Worm (Caenorhabditis elegans) whole organism, late embryonic: ENCODE measurements around the gene djr-1.1.

Experiments
- ceh-14 ChIP-seq: sonication (generic microtip); optimal IDR thresholded peaks from 2 replicates; lab custom pipeline; 2016; ENCODE audit warnings: missing genotype, missing genetic modification characterization, missing compliant biosample characterization
- ets-4 ChIP-seq: sonication (generic microtip); optimal IDR thresholded peaks from 2 replicates; lab custom pipeline; 2016; ENCODE audit warnings: missing genetic modification characterization, missing compliant biosample characterization
- eyg-1 ChIP-seq: sonication (generic microtip); optimal IDR thresholded peaks from 2 replicates; lab custom pipeline; 2016; ENCODE audit warnings: missing genotype, missing genetic modification characterization, missing compliant biosample characterization
- fax-1 ChIP-seq: sonication (generic microtip); optimal IDR thresholded peaks from 2 replicates; lab custom pipeline; 2016; ENCODE audit warnings: missing genotype, missing genetic modification characterization, missing compliant biosample characterization
- nfya-1 ChIP-seq: sonication (generic microtip); optimal IDR thresholded peaks from 2 replicates; lab custom pipeline; 2017; ENCODE audit warnings: missing genetic modification characterization, mild to moderate bottlenecking, missing compliant biosample characterization, antibody characterized with exemption, moderate library complexity
- nhr-11 ChIP-seq: fragments of 150-350 bp; optimal IDR thresholded peaks from 2 replicates; lab custom pipeline; 2014; ENCODE audit warnings: missing biosample characterization, missing genetic modification characterization
- nhr-232 ChIP-seq: sonication (generic microtip); optimal IDR thresholded peaks from 2 replicates; lab custom pipeline; 2016; ENCODE audit warnings: missing genetic modification characterization, missing compliant biosample characterization
- pag-3 ChIP-seq: sonication (generic microtip); optimal IDR thresholded peaks from 2 replicates; lab custom pipeline; 2016; ENCODE audit warnings: missing compliant biosample characterization, missing genetic modification characterization, borderline replicate concordance
- pha-4 ChIP-seq: fragments of 150-350 bp; optimal IDR thresholded peaks from 2 replicates; lab custom pipeline; 2018; ENCODE audit warnings: missing biosample characterization, missing genetic modification reagents, missing genetic modification characterization
- pqm-1 ChIP-seq: sonication (generic microtip); optimal IDR thresholded peaks from 2 replicates; lab custom pipeline; 2016; ENCODE audit warnings: missing genetic modification characterization, missing compliant biosample characterization
- ref-2 ChIP-seq: sonication (generic microtip); optimal IDR thresholded peaks from 2 replicates; lab custom pipeline; 2016; ENCODE audit warnings: missing genetic modification characterization, missing compliant biosample characterization
- sox-2 ChIP-seq: fragments of 200-800 bp; sonication (Bioruptor generic); IDR thresholded peaks from 2 replicates; pipeline ENCODE4 v1.3.6; 2022; ENCODE audit warnings: missing genetic modification reagents, missing genetic modification characterization, missing compliant biosample characterization
- sox-4 ChIP-seq: sonication (generic microtip); optimal IDR thresholded peaks from 2 replicates; lab custom pipeline; 2017; ENCODE audit warnings: mild to moderate bottlenecking, missing genetic modification characterization, inconsistent platforms, missing compliant biosample characterization
- unc-42 ChIP-seq: sonication (generic microtip); optimal IDR thresholded peaks from 2 replicates; lab custom pipeline; 2016; ENCODE audit warnings: missing genotype, missing genetic modification characterization, missing compliant biosample characterization

ce11 chrII:320783-321182 is 30.4 kb downstream of the djr-1.1 start:
- TF ChIP-seq pqm-1 = no peak
- no peak for TF ChIP-seq sox-4 (tag; lab: Kevin White, UChicago)
- no peak for TF ChIP-seq eyg-1
- TF ChIP-seq ref-2 = no peak
- TF ChIP-seq pha-4 (tag; lab: Kevin White, UChicago) = no peak
- no peak for TF ChIP-seq nhr-232
- no peak for TF ChIP-seq nfya-1 (tag; lab: Kevin White, UChicago)
- TF ChIP-seq pag-3 (tag; lab: Kevin White, UChicago) = no peak
- no peak for TF ChIP-seq ets-4
- TF ChIP-seq ceh-14 (tag; lab: Kevin White, UChicago) = no peak
- no peak for TF ChIP-seq sox-2
- TF ChIP-seq unc-42 = no peak
- no peak for TF ChIP-seq fax-1 (tag; lab: Kevin White, UChicago)
- no peak for TF ChIP-seq nhr-11
